Worm (Caenorhabditis elegans) whole organism, L4 larva: ENCODE data around the gene unc-30.

Experiments
- T26A8.4 ChIP-seq: fragments of 200-800 bp; sonication (Bioruptor generic); IDR thresholded peaks from 2 replicates; pipeline ENCODE4 v1.3.6; 2022; ENCODE audit warnings: missing genetic modification characterization, missing compliant biosample characterization
- aha-1 ChIP-seq: fragments of 150-350 bp; peaks from one replicate; lab custom pipeline; 2014; ENCODE audit warnings: missing biosample characterization, missing genetic modification characterization
- ctbp-1 ChIP-seq: fragments of 200-800 bp; sonication (Bioruptor generic); IDR thresholded peaks from 2 replicates; pipeline ENCODE4 v1.3.6; 2022; ENCODE audit warnings: missing genetic modification reagents, missing genetic modification characterization, missing compliant biosample characterization
- duxl-1 ChIP-seq: sonication (generic microtip); optimal IDR thresholded peaks from 2 replicates; lab custom pipeline; 2016; ENCODE audit warnings: mild to moderate bottlenecking, missing genetic modification characterization, moderate library complexity, missing compliant biosample characterization; ENCODE audit not compliant: poor library complexity
- hif-1 ChIP-seq, 2 experiments: sonication (generic microtip); optimal IDR thresholded peaks; 2 replicates each; lab custom pipeline; 2016 to 2017; ENCODE audit warnings: missing compliant biosample characterization in 2 of 2, missing genetic modification characterization in 2 of 2, missing genetic modification reagents in 2 of 2, missing genotype in 2 of 2, mild to moderate bottlenecking in 1 of 2
- lin-1 ChIP-seq: fragments of 200-800 bp; sonication (Bioruptor generic); IDR thresholded peaks from 2 replicates; pipeline ENCODE4 v1.3.6; 2022; ENCODE audit warnings: missing genetic modification reagents, missing genetic modification characterization, missing compliant biosample characterization
- lin-15B ChIP-seq: fragments of 150-350 bp; sonication (generic microtip); optimal IDR thresholded peaks from 3 replicates; lab custom pipeline; 2014; ENCODE audit warnings: missing biosample characterization, missing genetic modification characterization
- lin-39 ChIP-seq: fragments of 150-350 bp; optimal IDR thresholded peaks from 2 replicates; lab custom pipeline; 2014; ENCODE audit warnings: missing biosample characterization, missing genetic modification reagents, missing genetic modification characterization
- mep-1 ChIP-seq: fragments of 150-350 bp; sonication (generic microtip); optimal IDR thresholded peaks from 3 replicates; lab custom pipeline; 2014; ENCODE audit warnings: missing biosample characterization, missing genetic modification characterization
- nhr-48 ChIP-seq: sonication (generic microtip); optimal IDR thresholded peaks from 2 replicates; lab custom pipeline; 2016; ENCODE audit warnings: mild to moderate bottlenecking, missing genetic modification characterization, missing compliant biosample characterization
- unc-130 ChIP-seq: sonication (generic microtip); optimal IDR thresholded peaks from 2 replicates; lab custom pipeline; 2016; ENCODE audit warnings: missing genetic modification reagents, missing genetic modification characterization, missing compliant biosample characterization
- unc-62 ChIP-seq, 3 experiments: fragments of 150-350 bp in 1 of 3; sonication (generic microtip); optimal IDR thresholded peaks in 2 of 3; peaks in 1 of 3; 1 replicate in 1 of 3; 2 replicates in 2 of 3; lab custom pipeline; 2014 to 2017; ENCODE audit warnings: missing biosample characterization in 3 of 3, missing genetic modification characterization in 3 of 3, missing genetic modification reagents in 3 of 3, missing genotype in 1 of 3
- vab-7 ChIP-seq: fragments of 200-800 bp; sonication (Bioruptor generic); IDR thresholded peaks from 2 replicates; pipeline ENCODE4 v1.3.6; 2022; ENCODE audit warnings: missing genetic modification reagents, missing genetic modification characterization, missing compliant biosample characterization

Gene unc-30

ce11 chrIV:13167534-13167933 lies 48.8 kb downstream of the unc-30 start:
- TF ChIP-seq unc-62 (GFP tag; optimal IDR thresholded peaks at IDR 0.05 in 1 of 2; lab: Kevin White, UChicago) (peak in 1 of 2 experiments; percentile 10), unc-62 (tag; optimal IDR thresholded peaks at IDR 0.05; lab: Kevin White, UChicago) (no peak), ctbp-1 (GFP tag; lab: Robert Waterston, UW) (no peak), aha-1 (tag; lab: Kevin White, UChicago) (peak; percentile 60), lin-39 (no peak)

- TF ChIP-seq lin-1 (GFP tag; lab: Robert Waterston, UW) (no peak), duxl-1 (tag; lab: Kevin White, UChicago) (no peak), vab-7 (GFP tag; lab: Robert Waterston, UW) (no peak), T26A8.4 (GFP tag; lab: Robert Waterston, UW) (no peak), mep-1 (tag; lab: Kevin White, UChicago) (no peak), hif-1 (tag; optimal IDR thresholded peaks at IDR 0.05; lab: Kevin White, UChicago) (no peak), unc-130 (GFP tag; lab: Kevin White, UChicago) (no peak), lin-15B (tag; lab: Kevin White, UChicago) (no peak)
Measured at ce11 chrIV:13170241-13170640, 51.5 kb downstream of the unc-30 start, which contains the start of gene nas-14. Gene nas-14, plus strand, starts transcription at chrIV:13170541.

DNA sequence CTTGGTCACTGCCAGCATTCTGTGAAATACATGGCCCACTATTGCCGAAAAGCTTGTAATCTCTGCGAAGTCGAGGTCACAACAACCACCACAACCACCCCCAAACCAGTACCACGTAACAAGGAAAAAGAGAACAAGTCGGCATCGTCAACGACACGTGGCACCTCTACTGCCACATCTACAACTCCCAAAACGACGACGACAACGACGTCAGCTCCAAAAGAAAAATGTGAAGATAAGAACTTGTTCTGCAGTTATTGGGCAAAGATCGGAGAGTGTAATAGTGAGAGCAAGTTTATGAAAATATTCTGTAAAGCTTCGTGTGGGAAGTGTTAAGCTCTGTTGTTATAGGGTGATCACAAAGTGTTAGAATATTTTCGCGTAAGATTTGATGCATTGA lies 54.6 kb downstream of the unc-30 start:
- peak in 1 of 2 experiments; percentile 97 for TF ChIP-seq unc-62 (GFP tag; optimal IDR thresholded peaks at IDR 0.05 in 1 of 2; lab: Kevin White, UChicago)
- TF ChIP-seq unc-62 (tag; optimal IDR thresholded peaks at IDR 0.05; lab: Kevin White, UChicago): no peak
- TF ChIP-seq nhr-48 (tag; lab: Kevin White, UChicago): no peak
